Fruit fly (Drosophila melanogaster): ENCODE results near the gene RluA-2.

The RluA-2 gene

DNA sequence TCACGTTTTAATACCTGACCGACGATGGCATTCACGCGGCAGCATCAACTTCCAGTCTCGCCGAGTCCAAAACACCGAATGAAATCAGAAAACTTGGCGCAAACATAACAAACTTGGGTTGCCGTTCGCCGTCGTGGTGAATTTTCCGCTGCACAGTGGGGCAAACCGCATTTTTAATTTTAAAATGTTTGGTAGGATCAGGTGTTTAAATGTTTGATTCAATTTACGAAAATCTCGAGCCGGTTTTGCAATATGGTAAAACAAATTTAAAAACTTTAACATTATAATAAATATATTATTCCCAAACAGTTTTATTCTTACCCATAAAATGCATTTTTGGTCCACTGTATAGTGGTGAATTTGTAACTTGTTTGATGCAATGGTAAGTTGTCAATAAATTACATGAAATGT lies 2.6 kb upstream of the RluA-2 start, which contains the start of gene RluA-1:
Gene RluA-1 (minus strand): TSS at position 82 of the 411 bp plus-strand sequence.
- TF ChIP-seq sug (tag; optimal IDR thresholded peaks at IDR 0.05), result peak; percentile 96
- peak; percentile 99 for TF ChIP-seq Meics (GFP tag; optimal IDR thresholded peaks at IDR 0.05)
- peak; percentile 99 for TF ChIP-seq slbo (GFP tag; IDR thresholded peaks at IDR 0.05)
- peak; percentile 98 for TF ChIP-seq CG10654 (GFP tag; optimal IDR thresholded peaks at IDR 0.05)
- TF ChIP-seq CG17328 (GFP tag; IDR thresholded peaks at IDR 0.05), result peak; percentile 100
- TF ChIP-seq bcd (GFP tag; optimal IDR thresholded peaks at IDR 0.05), result peak; percentile 99
- peak; percentile 98 for TF ChIP-seq CG6854 (GFP tag; optimal IDR thresholded peaks at IDR 0.05)
- peak; percentile 92 for TF ChIP-seq Ets97D (GFP tag; optimal IDR thresholded peaks at IDR 0.05)
- peak; percentile 98 for TF ChIP-seq caup (GFP tag; optimal IDR thresholded peaks at IDR 0.05; ENCODE audit: severe bottlenecking)
- TF ChIP-seq CG31388 (GFP tag; optimal IDR thresholded peaks at IDR 0.05), result peak; percentile 98
- no peak; the same call in 1 of the 3 replicates for TF ChIP-seq vnd (GFP tag; IDR thresholded peaks at IDR 0.05; ENCODE audit: partially characterized antibody)
- peak; percentile 87 for TF ChIP-seq CG7786 (GFP tag; optimal IDR thresholded peaks at IDR 0.05)
- TF ChIP-seq phol (tag; optimal IDR thresholded peaks at IDR 0.05), result peak; percentile 99
- peak; percentile 97 for TF ChIP-seq CG9215 (GFP tag; IDR thresholded peaks at IDR 0.05)
- peak; percentile 91 for TF ChIP-seq Deaf1 (tag; optimal IDR thresholded peaks at IDR 0.05)
- TF ChIP-seq CG2129 (GFP tag; IDR thresholded peaks at IDR 0.05; ENCODE audit: partially characterized antibody), result no peak
- TF ChIP-seq Neu2 (GFP tag; optimal IDR thresholded peaks at IDR 0.05; ENCODE audit: borderline replicate concordance), result no peak
- TF ChIP-seq pum (GFP tag; optimal IDR thresholded peaks at IDR 0.05), result peak; percentile 89
- peak; percentile 91 for TF ChIP-seq Nf-YB (GFP tag; optimal IDR thresholded peaks at IDR 0.05)
- TF ChIP-seq unpg (GFP tag; optimal IDR thresholded peaks at IDR 0.05), result peak; percentile 100
- TF ChIP-seq zen (tag; optimal IDR thresholded peaks at IDR 0.05), result peak; percentile 100
- TF ChIP-seq gfzf (GFP tag; optimal IDR thresholded peaks at IDR 0.05), result peak; percentile 4
- TF ChIP-seq CG3281 (GFP tag; optimal IDR thresholded peaks at IDR 0.05), result peak; percentile 99
- peak; percentile 94 for TF ChIP-seq E2f2 (GFP tag; IDR thresholded peaks at IDR 0.05)
- peak; percentile 98 for TF ChIP-seq kah (GFP tag; optimal IDR thresholded peaks at IDR 0.05)
- peak; percentile 99 for TF ChIP-seq CG4820 (GFP tag; optimal IDR thresholded peaks at IDR 0.05)
- TF ChIP-seq mirr (GFP tag; optimal IDR thresholded peaks at IDR 0.05), result peak; percentile 97
- peak; percentile 89 for TF ChIP-seq btn (GFP tag; optimal IDR thresholded peaks at IDR 0.05)
- peak; percentile 80 for TF ChIP-seq bigmax (GFP tag; optimal IDR thresholded peaks at IDR 0.05)
- TF ChIP-seq ash1 (GFP tag; optimal IDR thresholded peaks at IDR 0.05), result peak; percentile 87
- TF ChIP-seq CG34422 (GFP tag; IDR thresholded peaks at IDR 0.05), result peak; percentile 100
- TF ChIP-seq ab (GFP tag; optimal IDR thresholded peaks at IDR 0.05), result peak; percentile 92
- peak; percentile 56; the same call in 2 of the 3 replicates for TF ChIP-seq Doc3 (GFP tag; IDR thresholded peaks at IDR 0.05; ENCODE audit: partially characterized antibody)
- TF ChIP-seq Sry-δ (GFP tag; optimal IDR thresholded peaks at IDR 0.05), result peak; percentile 55
- peak; percentile 88 for TF ChIP-seq CG8944 (GFP tag; optimal IDR thresholded peaks at IDR 0.05)
- TF ChIP-seq pho (GFP tag; optimal IDR thresholded peaks at IDR 0.05), result peak; percentile 92
- TF ChIP-seq HmgD (GFP tag; optimal IDR thresholded peaks at IDR 0.05), result peak; percentile 53
- peak; percentile 83 for TF ChIP-seq her (GFP tag; optimal IDR thresholded peaks at IDR 0.05)
- peak; percentile 99 for TF ChIP-seq CG7839 (tag; optimal IDR thresholded peaks at IDR 0.05)
- TF ChIP-seq abd-A (tag; optimal IDR thresholded peaks at IDR 0.05), result peak; percentile 92
- peak; percentile 99 for TF ChIP-seq org-1 (GFP tag; optimal IDR thresholded peaks at IDR 0.05)
- TF ChIP-seq Fer1 (GFP tag; optimal IDR thresholded peaks at IDR 0.05), result peak; percentile 99
- no peak for TF ChIP-seq luna (GFP tag; optimal IDR thresholded peaks at IDR 0.05)
- TF ChIP-seq Mes4 (GFP tag; optimal IDR thresholded peaks at IDR 0.05), result peak; percentile 91
- TF ChIP-seq Myb (GFP tag; optimal IDR thresholded peaks at IDR 0.05), result peak; percentile 70
- peak; percentile 99 for TF ChIP-seq CG15601 (tag; optimal IDR thresholded peaks at IDR 0.05)
- peak; percentile 70 for TF ChIP-seq Opbp (GFP tag; IDR thresholded peaks at IDR 0.05; ENCODE audit: partially characterized antibody)
- peak; percentile 92 for TF ChIP-seq Kr (GFP tag; optimal IDR thresholded peaks at IDR 0.05)
- TF ChIP-seq Usf (GFP tag; optimal IDR thresholded peaks at IDR 0.05), result peak; percentile 96
- TF ChIP-seq h (optimal IDR thresholded peaks at IDR 0.05), result no peak
- TF ChIP-seq CG1024 (GFP tag; IDR thresholded peaks at IDR 0.05), result peak; percentile 82
